Fruit fly (Drosophila melanogaster) whole organism, embryonic: ENCODE data around the gene Kah.

ENCODE experiments used
- B-H1 ChIP-seq: fragments of 200-800 bp; sonication (Bioruptor generic); IDR thresholded peaks from 3 replicates; pipeline ENCODE4 v1.3.6; 2022; ENCODE audit warnings: missing biosample characterization, missing genetic modification characterization
- CG10979 ChIP-seq: fragments of 200-800 bp; sonication (Bioruptor generic); optimal IDR thresholded peaks from 2 replicates; lab custom pipeline; 2018; ENCODE audit warnings: missing biosample characterization, mild to moderate bottlenecking, missing genetic modification characterization, moderate library complexity
- CG11504 ChIP-seq: fragments of 200-800 bp; sonication (Bioruptor generic); optimal IDR thresholded peaks from 3 replicates; lab custom pipeline; 2019; ENCODE audit warnings: missing biosample characterization, mild to moderate bottlenecking, missing genetic modification characterization, moderate library complexity
- CG12299 ChIP-seq: fragments of 200-800 bp; sonication (Bioruptor generic); optimal IDR thresholded peaks from 2 replicates; lab custom pipeline; 2018; ENCODE audit warnings: missing biosample characterization, mild to moderate bottlenecking, missing genetic modification characterization
- CG12769 ChIP-seq: fragments of 200-800 bp; sonication (Bioruptor generic); optimal IDR thresholded peaks from 2 replicates; lab custom pipeline; 2019; ENCODE audit warnings: missing biosample characterization, mild to moderate bottlenecking, missing genetic modification characterization, moderate library complexity
- CG13775 ChIP-seq: fragments of 200-800 bp; sonication (Bioruptor generic); optimal IDR thresholded peaks from 3 replicates; lab custom pipeline; 2017; ENCODE audit warnings: missing biosample characterization, mild to moderate bottlenecking, missing genetic modification characterization
- CG13894 ChIP-seq: fragments of 200-800 bp; sonication (Bioruptor generic); optimal IDR thresholded peaks from 3 replicates; lab custom pipeline; 2018; ENCODE audit warnings: missing biosample characterization, mild to moderate bottlenecking, missing genetic modification characterization, moderate library complexity
- CG14014 ChIP-seq: fragments of 200-800 bp; sonication (Bioruptor generic); IDR thresholded peaks from 2 replicates; pipeline ENCODE4 v1.3.6; 2022; ENCODE audit warnings: missing biosample characterization, missing genetic modification characterization
- CG15011 ChIP-seq: fragments of 200-800 bp; sonication (Bioruptor generic); optimal IDR thresholded peaks from 3 replicates; lab custom pipeline; 2018; ENCODE audit warnings: missing biosample characterization, mild to moderate bottlenecking, missing genetic modification characterization
- CG17328 ChIP-seq: fragments of 200-800 bp; sonication (Bioruptor generic); IDR thresholded peaks from 2 replicates; pipeline ENCODE4 v1.3.6; 2022; ENCODE audit warnings: missing biosample characterization, missing genetic modification characterization
- CG17361 ChIP-seq: fragments of 200-800 bp; sonication (Bioruptor generic); IDR thresholded peaks from 3 replicates; pipeline ENCODE4 v1.3.6; 2022; ENCODE audit warnings: missing biosample characterization, missing genetic modification characterization
- CG18262 ChIP-seq: fragments of 200-800 bp; optimal IDR thresholded peaks from 3 replicates; lab custom pipeline; 2019; ENCODE audit warnings: missing biosample characterization, mild to moderate bottlenecking, missing genetic modification characterization, moderate library complexity
- CG2678 ChIP-seq: fragments of 200-800 bp; sonication (Bioruptor generic); optimal IDR thresholded peaks from 3 replicates; lab custom pipeline; 2019; ENCODE audit warnings: missing biosample characterization, mild to moderate bottlenecking, missing genetic modification characterization, moderate library complexity
- CG6813 ChIP-seq: fragments of 200-800 bp; sonication (Bioruptor generic); optimal IDR thresholded peaks from 2 replicates; lab custom pipeline; 2017; ENCODE audit warnings: missing biosample characterization, missing genetic modification characterization, mild to moderate bottlenecking, moderate library complexity, missing genetic modification reagents
- CG7839 ChIP-seq: fragments of 200-800 bp; sonication (Bioruptor generic); optimal IDR thresholded peaks from 3 replicates; lab custom pipeline; 2018; ENCODE audit warnings: missing biosample characterization, mild to moderate bottlenecking, missing genetic modification characterization, moderate library complexity
- CG8388 ChIP-seq: fragments of 200-800 bp; sonication (Bioruptor generic); optimal IDR thresholded peaks from 2 replicates; lab custom pipeline; 2019; ENCODE audit warnings: missing biosample characterization, mild to moderate bottlenecking, missing genetic modification characterization, moderate library complexity
- D19B ChIP-seq: fragments of 200-800 bp; sonication (Bioruptor generic); optimal IDR thresholded peaks from 2 replicates; lab custom pipeline; 2017; ENCODE audit warnings: missing biosample characterization, mild to moderate bottlenecking, missing genetic modification characterization
- Dbx ChIP-seq: fragments of 200-800 bp; sonication (Bioruptor generic); IDR thresholded peaks from 3 replicates; pipeline ENCODE4 v1.3.6; 2022; ENCODE audit warnings: missing biosample characterization, missing genetic modification characterization
- Deaf1 ChIP-seq: fragments of 200-800 bp; optimal IDR thresholded peaks from 3 replicates; lab custom pipeline; 2019; ENCODE audit warnings: missing biosample characterization, mild to moderate bottlenecking, missing genetic modification characterization, moderate library complexity
- Dfd ChIP-seq, 2 experiments: fragments of >200 bp; optimal IDR thresholded peaks; 2 replicates each; lab custom pipeline; 2017; ENCODE audit warnings: missing biosample characterization in 2 of 2, missing genetic modification characterization in 2 of 2
- Doc2 ChIP-seq: fragments of 200-800 bp; sonication (Bioruptor generic); IDR thresholded peaks from 2 replicates; pipeline ENCODE4 v1.3.6; 2022; ENCODE audit warnings: missing biosample characterization, missing genetic modification characterization
- E2f2 ChIP-seq: fragments of 200-800 bp; sonication (Bioruptor generic); IDR thresholded peaks from 2 replicates; pipeline ENCODE4 v1.3.6; 2022; ENCODE audit warnings: missing biosample characterization, missing genetic modification characterization
- Fer2 ChIP-seq: fragments of 200-800 bp; sonication (Bioruptor generic); optimal IDR thresholded peaks from 2 replicates; lab custom pipeline; 2018; ENCODE audit warnings: missing biosample characterization, mild to moderate bottlenecking, missing genetic modification characterization, moderate library complexity
- GATAe ChIP-seq: fragments of 200-800 bp; sonication (Bioruptor generic); conservative IDR thresholded peaks from 2 replicates; pipeline ENCODE4 v1.3.6; 2022; ENCODE audit warnings: missing biosample characterization, missing genetic modification characterization
- HmgD ChIP-seq: fragments of 200-800 bp; sonication (Bioruptor generic); optimal IDR thresholded peaks from 3 replicates; lab custom pipeline; 2016; ENCODE audit warnings: missing biosample characterization, missing genetic modification characterization
- HmgZ ChIP-seq: fragments of 200-800 bp; sonication (Bioruptor generic); optimal IDR thresholded peaks from 2 replicates; lab custom pipeline; 2018; ENCODE audit warnings: missing biosample characterization, mild to moderate bottlenecking, missing genetic modification characterization
- Lim3 ChIP-seq: fragments of 200-800 bp; sonication (Bioruptor generic); IDR thresholded peaks from 2 replicates; pipeline ENCODE4 v1.3.6; 2022; ENCODE audit warnings: missing biosample characterization, missing genetic modification characterization
- NC2β ChIP-seq: fragments of 200-800 bp; sonication (Bioruptor generic); optimal IDR thresholded peaks from 2 replicates; lab custom pipeline; 2016; ENCODE audit warnings: missing biosample characterization, missing genetic modification characterization
- Oaz ChIP-seq: fragments of 200-800 bp; sonication (Bioruptor generic); IDR thresholded peaks from 2 replicates; pipeline ENCODE4 v1.3.6; 2022; ENCODE audit warnings: missing biosample characterization, missing genetic modification characterization
- Oli ChIP-seq: fragments of 200-800 bp; sonication (Bioruptor generic); optimal IDR thresholded peaks from 2 replicates; lab custom pipeline; 2018; ENCODE audit warnings: missing biosample characterization, mild to moderate bottlenecking, missing genetic modification characterization, moderate library complexity
- Rx ChIP-seq: fragments of 200-800 bp; sonication (Bioruptor generic); IDR thresholded peaks from 2 replicates; pipeline ENCODE4 v1.3.6; 2022; ENCODE audit warnings: missing biosample characterization, missing genetic modification characterization
- Sry-δ ChIP-seq: fragments of 200-800 bp; sonication (Bioruptor generic); optimal IDR thresholded peaks from 2 replicates; lab custom pipeline; 2016; ENCODE audit warnings: missing biosample characterization, missing genetic modification characterization
- btn ChIP-seq: fragments of 200-800 bp; sonication (Bioruptor generic); optimal IDR thresholded peaks from 2 replicates; lab custom pipeline; 2016; ENCODE audit warnings: missing biosample characterization, missing genetic modification characterization
- cas ChIP-seq: fragments of 200-800 bp; sonication (Bioruptor generic); IDR thresholded peaks from 2 replicates; pipeline ENCODE4 v1.3.6; 2022; ENCODE audit warnings: missing biosample characterization, missing genetic modification characterization
- caup ChIP-seq: fragments of 200-800 bp; sonication (Bioruptor generic); optimal IDR thresholded peaks from 3 replicates; lab custom pipeline; 2017; ENCODE audit warnings: missing biosample characterization, mild to moderate bottlenecking, missing genetic modification characterization, moderate library complexity; ENCODE audit not compliant: severe bottlenecking
- danr ChIP-seq: fragments of 200-800 bp; sonication (Bioruptor generic); IDR thresholded peaks from 2 replicates; pipeline ENCODE4 v1.3.6; 2022; ENCODE audit warnings: missing biosample characterization, missing genetic modification characterization
- dm ChIP-seq: fragments of 200-800 bp; sonication (Bioruptor generic); optimal IDR thresholded peaks from 3 replicates; lab custom pipeline; 2016; ENCODE audit warnings: missing biosample characterization, missing genetic modification characterization
- dysf ChIP-seq: fragments of 200-800 bp; sonication (Bioruptor generic); IDR thresholded peaks from 3 replicates; pipeline ENCODE4 v1.3.6; 2022; ENCODE audit warnings: missing biosample characterization, missing genetic modification characterization
- eve ChIP-seq, 2 experiments: fragments of >200 bp; optimal IDR thresholded peaks; 2 replicates each; lab custom pipeline; 2017; ENCODE audit warnings: missing biosample characterization in 2 of 2, missing genetic modification characterization in 2 of 2
- eyg ChIP-seq: fragments of 200-800 bp; sonication (Bioruptor generic); optimal IDR thresholded peaks from 3 replicates; lab custom pipeline; 2016; ENCODE audit warnings: missing biosample characterization, missing genetic modification characterization
- gfzf ChIP-seq: fragments of 200-800 bp; sonication (Bioruptor generic); optimal IDR thresholded peaks from 2 replicates; lab custom pipeline; 2016; ENCODE audit warnings: missing biosample characterization, mild to moderate bottlenecking, missing genetic modification characterization, moderate library complexity
- nau ChIP-seq: fragments of 200-800 bp; sonication (Bioruptor generic); optimal IDR thresholded peaks from 3 replicates; lab custom pipeline; 2017; ENCODE audit warnings: missing biosample characterization, mild to moderate bottlenecking, missing genetic modification characterization, missing genetic modification reagents
- odd ChIP-seq: fragments of 200-800 bp; sonication (Bioruptor generic); optimal IDR thresholded peaks from 2 replicates; lab custom pipeline; 2017; ENCODE audit warnings: missing biosample characterization, mild to moderate bottlenecking, missing genetic modification characterization
- psq ChIP-seq: fragments of 200-800 bp; sonication (Bioruptor generic); optimal IDR thresholded peaks from 2 replicates; lab custom pipeline; 2017; ENCODE audit warnings: missing biosample characterization, missing genetic modification characterization
- pzg ChIP-seq: fragments of 200-800 bp; sonication (Bioruptor generic); optimal IDR thresholded peaks from 3 replicates; lab custom pipeline; 2018; ENCODE audit warnings: missing biosample characterization, mild to moderate bottlenecking, missing genetic modification characterization, moderate library complexity
- sob ChIP-seq: fragments of 200-800 bp; sonication (Bioruptor generic); IDR thresholded peaks from 2 replicates; pipeline ENCODE4 v1.3.6; 2022; ENCODE audit warnings: missing biosample characterization, missing genetic modification characterization
- twi ChIP-seq: fragments of 200-800 bp; optimal IDR thresholded peaks from 2 replicates; lab custom pipeline; 2019; ENCODE audit warnings: missing biosample characterization, mild to moderate bottlenecking, missing genetic modification characterization, moderate library complexity
- unc-4 ChIP-seq: fragments of 200-800 bp; sonication (Bioruptor generic); IDR thresholded peaks from 2 replicates; pipeline ENCODE4 v1.3.6; 2022; ENCODE audit warnings: missing biosample characterization, missing genetic modification characterization; ENCODE audit not compliant: partially characterized antibody
- vfl ChIP-seq: fragments of 200-800 bp; sonication (Bioruptor generic); optimal IDR thresholded peaks from 2 replicates; lab custom pipeline; 2016; ENCODE audit warnings: missing biosample characterization, missing genetic modification characterization

Gene Kah

dm6 chr3L:627819-628601 lies 38.9 kb upstream of the Kah start:
- peak; percentile 29 for TF ChIP-seq Oli (tag; lab: Kevin White, UChicago)
- TF ChIP-seq CG11504: peak; percentile 25
- TF ChIP-seq psq: no peak
- peak; percentile 72 for TF ChIP-seq Dbx
- peak; percentile 26 for TF ChIP-seq sob (GFP tag; lab: Robert Waterston, UW)
- TF ChIP-seq E2f2 (GFP tag; lab: Robert Waterston, UW): no peak; the same call in 1 of the 2 replicates
- TF ChIP-seq CG17361 (GFP tag; lab: Robert Waterston, UW): no peak; the same call in 2 of the 3 replicates
- peak; percentile 22 for TF ChIP-seq pzg (GFP tag; lab: Kevin White, UChicago)
- TF ChIP-seq eve (GFP tag; optimal IDR thresholded peaks at IDR 0.05; lab: Kevin White, UChicago): no peak
- TF ChIP-seq unc-4 (GFP tag; lab: Robert Waterston, UW): no peak
- peak; percentile 49; the same call in 2 of the 3 replicates for TF ChIP-seq dysf (GFP tag; lab: Robert Waterston, UW)
- no peak for TF ChIP-seq dm (GFP tag; lab: Kevin White, UChicago)
- TF ChIP-seq danr (GFP tag; lab: Robert Waterston, UW): 0 out of 2 replicates have a peak, but pooled peaks have one; percentile 22
- no peak for TF ChIP-seq twi
- no peak for TF ChIP-seq Lim3 (GFP tag; lab: Robert Waterston, UW)
- TF ChIP-seq CG14014 (GFP tag; lab: Robert Waterston, UW): no peak; the same call in none of the 2 replicates
- peak; percentile 6 for TF ChIP-seq CG18262 (tag; lab: Kevin White, UChicago)
- TF ChIP-seq NC2β (GFP tag; lab: Kevin White, UChicago): no peak
- TF ChIP-seq cas (GFP tag; lab: Robert Waterston, UW): 0 out of 2 replicates have a peak, but pooled peaks have one; percentile 16
- no peak for TF ChIP-seq Oaz (GFP tag; lab: Robert Waterston, UW)
- peak; percentile 97 for TF ChIP-seq CG12769 (tag; lab: Kevin White, UChicago)
- TF ChIP-seq HmgD (GFP tag; lab: Kevin White, UChicago): peak; percentile 47
- peak; percentile 18 for TF ChIP-seq CG6813 (GFP tag; lab: Kevin White, UChicago)
- no peak for TF ChIP-seq CG15011
- no peak for TF ChIP-seq Dfd (GFP tag; optimal IDR thresholded peaks at IDR 0.05; lab: Kevin White, UChicago)
- no peak for TF ChIP-seq Sry-δ
- TF ChIP-seq CG12299: peak; percentile 51
- TF ChIP-seq CG13894 (tag; lab: Kevin White, UChicago): peak; percentile 96
- peak; percentile 99 for TF ChIP-seq Deaf1 (tag; lab: Kevin White, UChicago)
- TF ChIP-seq CG2678: peak; percentile 30
- peak; percentile 56 for TF ChIP-seq nau
- TF ChIP-seq HmgZ (tag; lab: Kevin White, UChicago): peak; percentile 87
- no peak for TF ChIP-seq odd
- no peak for TF ChIP-seq eyg (GFP tag; lab: Kevin White, UChicago)
- TF ChIP-seq Doc2 (GFP tag; lab: Robert Waterston, UW): no peak
- peak; percentile 40 for TF ChIP-seq btn (GFP tag; lab: Kevin White, UChicago)
- peak; percentile 37 for TF ChIP-seq CG7839 (tag; lab: Kevin White, UChicago)
- TF ChIP-seq B-H1 (GFP tag; lab: Robert Waterston, UW): peak; percentile 55; the same call in 2 of the 3 replicates
- no peak for TF ChIP-seq vfl (GFP tag; lab: Kevin White, UChicago)
- TF ChIP-seq Rx (GFP tag; lab: Robert Waterston, UW): peak; percentile 47; the same call in 1 of the 2 replicates
- TF ChIP-seq CG10979: no peak
- no peak for TF ChIP-seq Fer2 (tag; lab: Kevin White, UChicago)
- peak; percentile 57 for TF ChIP-seq gfzf (GFP tag; lab: Kevin White, UChicago)
- TF ChIP-seq GATAe (GFP tag; lab: Robert Waterston, UW): peak; percentile 47
- peak; percentile 28; the same call in 1 of the 2 replicates for TF ChIP-seq CG17328 (GFP tag; lab: Robert Waterston, UW)
- TF ChIP-seq caup (GFP tag; lab: Kevin White, UChicago): peak; percentile 36
- TF ChIP-seq D19B (GFP tag; lab: Kevin White, UChicago): peak; percentile 0
- peak; percentile 7 for TF ChIP-seq CG8388 (GFP tag; lab: Kevin White, UChicago)
- peak; percentile 2 for TF ChIP-seq CG13775
